Fruit fly (Drosophila melanogaster) S2 (cell line): ENCODE measurements around the gene Cda5.

Experiments used
- CG8478 ChIP-seq: fragments of >200 bp; optimal IDR thresholded peaks from 2 replicates; lab custom pipeline; 2018
- CTCF ChIP-seq, 2 experiments: fragments of >200 bp; optimal IDR thresholded peaks; 2 replicates each; lab custom pipeline; 2018

Gene Cda5

DNA sequence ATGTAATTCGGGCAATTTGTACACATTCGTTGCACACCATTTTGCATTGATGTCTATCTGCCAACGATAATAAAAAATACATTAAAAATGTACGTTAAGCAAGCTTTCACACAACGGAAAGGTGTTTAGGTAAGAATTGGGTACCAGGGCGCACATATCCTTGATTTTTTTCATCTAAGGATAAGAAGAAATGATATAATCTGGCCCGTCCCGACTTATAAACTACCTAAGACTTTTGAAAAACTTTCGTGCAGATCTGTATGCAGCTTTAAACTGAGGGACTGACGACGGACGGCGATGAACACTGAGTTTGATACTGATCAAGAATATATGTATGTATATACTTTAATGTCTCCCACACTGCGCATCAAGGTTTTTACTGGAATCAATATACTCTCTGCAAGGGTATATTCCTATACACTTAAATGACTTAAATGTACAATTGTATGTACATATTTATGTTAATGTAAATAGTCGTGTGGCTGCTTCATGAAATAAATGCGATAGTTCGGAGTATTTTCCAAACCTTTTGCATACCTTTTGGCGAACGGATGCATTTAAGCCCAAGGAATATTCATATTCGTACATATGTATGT lies at the start of gene Cda5:
Gene Cda5 (minus strand): TSS at position 51 of the 596 bp plus-strand sequence.
- peak; percentile 16 to 27 for TF ChIP-seq CTCF (optimal IDR thresholded peaks at IDR 0.05; lab: Kevin White, UChicago)
- no peak for TF ChIP-seq CG8478 (lab: Kevin White, UChicago)

DNA sequence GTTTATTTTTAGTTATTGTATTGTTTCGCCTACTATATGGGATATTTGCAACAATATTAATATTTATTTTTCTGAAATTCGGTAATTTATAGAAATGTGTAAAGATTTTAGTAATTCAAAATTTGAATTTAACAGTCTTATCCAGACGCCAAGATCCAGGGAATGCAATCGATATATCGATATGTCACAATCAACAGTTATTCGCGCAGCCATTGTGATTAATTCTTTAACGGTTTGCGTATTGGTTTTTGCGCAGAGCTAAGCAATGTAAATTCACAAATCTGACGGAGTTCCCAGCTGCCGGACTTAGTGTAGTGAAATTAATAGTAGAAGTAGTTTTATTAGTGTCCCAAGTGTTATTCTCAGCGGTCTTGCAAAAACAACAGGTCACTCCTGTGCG lies 49.2 kb upstream of the Cda5 start, which contains the start of gene ND-15:
Gene ND-15 (plus strand): TSS at position 298 of the 400 bp plus-strand sequence.
- peak in 1 of 2 experiments; percentile 14 for TF ChIP-seq CTCF (optimal IDR thresholded peaks at IDR 0.05; lab: Kevin White, UChicago)
- no peak for TF ChIP-seq CG8478 (lab: Kevin White, UChicago)

DNA sequence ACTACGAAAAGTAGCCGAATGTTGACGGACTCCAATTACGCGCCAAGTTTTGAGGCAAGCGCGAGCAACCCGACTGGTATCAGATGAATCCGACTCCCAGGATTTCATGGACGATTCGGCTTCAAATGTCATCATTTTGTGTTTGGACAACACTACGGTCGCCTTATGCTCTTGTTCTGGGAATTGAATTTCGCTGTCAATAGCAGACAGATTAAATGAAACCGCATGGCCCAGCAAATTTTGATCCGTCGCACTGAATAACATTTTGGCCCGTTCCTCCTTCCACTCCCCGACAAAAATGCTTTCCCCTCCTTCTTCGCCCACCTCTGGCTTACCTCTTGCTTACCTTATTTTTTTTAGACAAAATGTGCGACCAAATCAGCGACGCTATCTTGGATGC lies 44.8 kb upstream of the Cda5 start:
- TF ChIP-seq CTCF (optimal IDR thresholded peaks at IDR 0.05; lab: Kevin White, UChicago): no peak
- TF ChIP-seq CG8478 (lab: Kevin White, UChicago): no peak

DNA sequence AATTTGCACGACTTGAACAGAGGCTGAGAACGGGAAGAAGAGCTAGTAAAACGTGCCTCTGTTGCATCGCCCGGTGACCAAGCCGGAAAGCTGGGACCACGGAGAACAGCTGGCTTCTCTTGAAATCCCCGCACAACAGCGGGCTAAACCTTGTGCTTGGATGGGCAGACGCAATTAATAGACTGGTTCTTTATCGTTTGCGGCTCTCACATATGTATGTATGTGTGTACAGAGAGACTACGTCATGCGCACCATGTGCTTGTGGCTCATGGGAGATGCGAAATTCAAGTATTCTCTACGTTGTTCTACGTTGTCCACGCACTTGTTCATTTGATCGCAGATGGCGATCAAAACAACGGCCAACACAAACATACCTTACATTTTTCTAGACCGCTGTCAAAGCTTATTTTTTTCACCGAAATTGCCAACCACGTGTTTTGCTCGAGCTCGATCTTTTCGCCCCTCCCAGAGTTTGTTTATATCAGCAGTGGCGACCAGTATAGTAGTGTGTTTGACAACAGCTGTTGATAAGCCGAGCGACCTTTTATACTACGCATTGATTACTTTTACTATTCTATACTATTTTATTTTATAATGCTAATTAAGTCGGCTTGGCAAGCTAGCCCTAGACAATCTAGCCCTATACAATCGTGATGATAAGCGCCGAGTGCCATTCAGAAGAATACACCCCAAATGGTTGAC lies 44.0 kb upstream of the Cda5 start:
- no peak for TF ChIP-seq CG8478 (lab: Kevin White, UChicago)
- TF ChIP-seq CTCF (optimal IDR thresholded peaks at IDR 0.05; lab: Kevin White, UChicago): no peak

dm6 chr2L:107476-108436 lies 42.6 kb upstream of the Cda5 start:
- TF ChIP-seq CG8478 (lab: Kevin White, UChicago): no peak
- TF ChIP-seq CTCF (optimal IDR thresholded peaks at IDR 0.05; lab: Kevin White, UChicago): peak in 1 of 2 experiments; percentile 2

- TF ChIP-seq CG8478 (lab: Kevin White, UChicago) (no peak), CTCF (optimal IDR thresholded peaks at IDR 0.05; lab: Kevin White, UChicago) (no peak)
These were observed 41.8 kb upstream of the Cda5 start for dm6 chr2L:107032-107431.

- no peak for TF ChIP-seq CTCF (optimal IDR thresholded peaks at IDR 0.05; lab: Kevin White, UChicago)
These were observed 41.3 kb upstream of the Cda5 start, which contains the start of the genes Nhe1 and Sam-S for dm6 chr2L:106540-106939. Gene Nhe1, minus strand, starts transcription at chr2L:106732. Gene Sam-S, plus strand, starts transcription at chr2L:106903.

dm6 chr2L:102161-102761 lies 37.1 kb upstream of the Cda5 start, which contains the start of gene Creld:
Gene Creld, plus strand, starts transcription at chr2L:102380.
- TF ChIP-seq CG8478 (lab: Kevin White, UChicago) (no peak), CTCF (optimal IDR thresholded peaks at IDR 0.05; lab: Kevin White, UChicago) (peak; percentile 24 to 38)

- TF ChIP-seq CTCF (optimal IDR thresholded peaks at IDR 0.05; lab: Kevin White, UChicago) (no peak), CG8478 (lab: Kevin White, UChicago) (no peak)
These were observed 29.4 kb upstream of the Cda5 start, which contains the start of gene Zir for dm6 chr2L:94639-95059. Gene Zir, plus strand, starts transcription at chr2L:94739.

- no peak for TF ChIP-seq CG8478 (lab: Kevin White, UChicago)
- no peak for TF ChIP-seq CTCF (optimal IDR thresholded peaks at IDR 0.05; lab: Kevin White, UChicago)
These were observed 28.9 kb upstream of the Cda5 start for dm6 chr2L:94096-94495.

dm6 chr2L:92993-93392 lies 27.8 kb upstream of the Cda5 start:
- TF ChIP-seq CTCF (optimal IDR thresholded peaks at IDR 0.05; lab: Kevin White, UChicago): no peak
- no peak for TF ChIP-seq CG8478 (lab: Kevin White, UChicago)

dm6 chr2L:91830-92229 lies 26.6 kb upstream of the Cda5 start:
- TF ChIP-seq CTCF (optimal IDR thresholded peaks at IDR 0.05; lab: Kevin White, UChicago): no peak
- no peak for TF ChIP-seq CG8478 (lab: Kevin White, UChicago)

DNA sequence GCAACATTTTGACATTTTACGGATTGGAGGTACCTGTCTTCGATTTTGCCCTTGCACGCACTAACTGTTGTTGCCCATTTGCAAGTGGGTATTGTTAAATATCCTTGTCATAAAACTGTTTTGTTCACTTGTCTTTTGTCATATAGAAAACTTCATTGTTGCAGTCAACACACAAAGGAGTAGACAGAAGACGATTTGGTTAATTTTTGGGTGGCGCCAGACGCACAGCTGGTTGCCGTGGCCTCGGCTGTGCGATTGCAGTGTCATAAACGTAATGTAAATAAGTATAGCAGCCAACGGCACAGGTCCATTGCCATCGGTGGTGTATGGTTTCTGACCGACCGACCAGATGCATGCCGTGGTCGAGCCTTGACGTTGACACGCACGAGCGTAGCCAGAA lies 26.1 kb upstream of the Cda5 start:
- TF ChIP-seq CG8478 (lab: Kevin White, UChicago) (no peak), CTCF (optimal IDR thresholded peaks at IDR 0.05; lab: Kevin White, UChicago) (no peak)

DNA sequence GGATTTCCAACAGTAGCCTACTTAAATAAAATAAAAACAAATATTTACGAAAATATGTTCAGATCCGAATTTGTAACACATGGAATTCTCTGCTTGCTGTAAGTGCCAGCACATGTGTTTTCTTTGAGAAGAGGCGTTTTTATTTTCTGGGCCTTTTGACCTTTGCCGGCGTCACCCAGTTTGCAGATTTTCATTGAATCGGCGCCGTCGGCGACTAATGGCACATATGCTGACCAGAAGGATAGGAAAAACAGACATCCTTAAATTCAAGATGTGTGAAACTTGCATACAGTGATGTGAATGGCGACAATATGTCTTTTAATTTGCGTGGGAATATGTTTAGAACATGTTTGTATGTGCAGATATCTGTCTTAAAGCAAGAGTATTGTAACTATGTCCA lies 24.9 kb upstream of the Cda5 start:
- no peak for TF ChIP-seq CTCF (optimal IDR thresholded peaks at IDR 0.05; lab: Kevin White, UChicago)
- no peak for TF ChIP-seq CG8478 (lab: Kevin White, UChicago)
